Fruit fly (Drosophila melanogaster) whole organism, embryonic: ENCODE data around the gene CG8369.

Source experiments
- CG10147 ChIP-seq: fragments of 200-800 bp; sonication (Bioruptor generic); optimal IDR thresholded peaks from 2 replicates; lab custom pipeline; 2019; ENCODE audit warnings: missing biosample characterization, mild to moderate bottlenecking, missing genetic modification characterization, moderate library complexity
- CG10959 ChIP-seq: fragments of 200-800 bp; sonication (Bioruptor generic); IDR thresholded peaks from 2 replicates; pipeline ENCODE4 v1.3.6; 2022; ENCODE audit warnings: missing biosample characterization, missing genetic modification characterization
- CG11695 ChIP-seq: fragments of 200-800 bp; sonication (Bioruptor generic); IDR thresholded peaks from 3 replicates; pipeline ENCODE4 v1.3.6; 2022; ENCODE audit warnings: missing biosample characterization, missing genetic modification characterization
- CG14050 ChIP-seq: fragments of 200-800 bp; sonication (Bioruptor generic); IDR thresholded peaks from 3 replicates; pipeline ENCODE4 v1.3.6; 2022; ENCODE audit warnings: missing biosample characterization, missing genetic modification characterization
- CG15073 ChIP-seq: fragments of 200-800 bp; sonication (Bioruptor generic); optimal IDR thresholded peaks from 2 replicates; lab custom pipeline; 2016; ENCODE audit warnings: missing biosample characterization, missing genetic modification characterization
- CG17359 ChIP-seq: fragments of 200-800 bp; sonication (Bioruptor generic); optimal IDR thresholded peaks from 3 replicates; lab custom pipeline; 2018; ENCODE audit warnings: missing biosample characterization, mild to moderate bottlenecking, missing genetic modification characterization, moderate library complexity
- CG17568 ChIP-seq: fragments of 200-800 bp; sonication (Bioruptor generic); optimal IDR thresholded peaks from 2 replicates; lab custom pipeline; 2018; ENCODE audit warnings: missing biosample characterization, mild to moderate bottlenecking, missing genetic modification characterization, moderate library complexity
- CG17802 ChIP-seq: fragments of 200-800 bp; sonication (Bioruptor generic); optimal IDR thresholded peaks from 2 replicates; lab custom pipeline; 2018; ENCODE audit warnings: missing biosample characterization, mild to moderate bottlenecking, missing genetic modification characterization, moderate library complexity
- CG17829 ChIP-seq: fragments of 200-800 bp; optimal IDR thresholded peaks from 2 replicates; lab custom pipeline; 2019; ENCODE audit warnings: missing biosample characterization, mild to moderate bottlenecking, missing genetic modification characterization, moderate library complexity
- CG2712 ChIP-seq: fragments of 200-800 bp; optimal IDR thresholded peaks from 3 replicates; lab custom pipeline; 2019; ENCODE audit warnings: missing biosample characterization, mild to moderate bottlenecking, missing genetic modification characterization, moderate library complexity
- CG31224 ChIP-seq: fragments of 200-800 bp; sonication (Bioruptor generic); IDR thresholded peaks from 2 replicates; pipeline ENCODE4 v1.3.6; 2022; ENCODE audit warnings: missing biosample characterization, missing genetic modification characterization
- CG31441 ChIP-seq: fragments of 200-800 bp; sonication (Bioruptor generic); IDR thresholded peaks from 2 replicates; pipeline ENCODE4 v1.3.6; 2022; ENCODE audit warnings: missing biosample characterization, missing genetic modification characterization
- CG33557 ChIP-seq: fragments of 200-800 bp; sonication (Bioruptor generic); optimal IDR thresholded peaks from 2 replicates; lab custom pipeline; 2019; ENCODE audit warnings: missing biosample characterization, mild to moderate bottlenecking, missing genetic modification characterization, moderate library complexity
- CG4854 ChIP-seq: fragments of 200-800 bp; sonication (Bioruptor generic); optimal IDR thresholded peaks from 2 replicates; lab custom pipeline; 2016; ENCODE audit warnings: missing biosample characterization, missing genetic modification characterization, inconsistent platforms
- CG6254 ChIP-seq: fragments of 200-800 bp; sonication (Bioruptor generic); optimal IDR thresholded peaks from 3 replicates; lab custom pipeline; 2017; ENCODE audit warnings: mild to moderate bottlenecking, missing biosample characterization, missing genetic modification reagents, missing genetic modification characterization
- CG6683 ChIP-seq: fragments of 200-800 bp; sonication (Bioruptor generic); optimal IDR thresholded peaks from 2 replicates; lab custom pipeline; 2017; ENCODE audit warnings: missing biosample characterization, mild to moderate bottlenecking, missing genetic modification characterization, missing genetic modification reagents
- CG6854 ChIP-seq: fragments of 200-800 bp; sonication (Bioruptor generic); optimal IDR thresholded peaks from 3 replicates; lab custom pipeline; 2017; ENCODE audit warnings: missing biosample characterization, mild to moderate bottlenecking, missing genetic modification characterization
- CG8388 ChIP-seq: fragments of 200-800 bp; sonication (Bioruptor generic); optimal IDR thresholded peaks from 2 replicates; lab custom pipeline; 2019; ENCODE audit warnings: missing biosample characterization, mild to moderate bottlenecking, missing genetic modification characterization, moderate library complexity
- CG8765 ChIP-seq: fragments of 200-800 bp; sonication (Bioruptor generic); IDR thresholded peaks from 2 replicates; pipeline ENCODE4 v1.3.6; 2022; ENCODE audit warnings: missing biosample characterization, missing genetic modification characterization
- CG9932 ChIP-seq: fragments of 200-800 bp; sonication (Bioruptor generic); IDR thresholded peaks from 2 replicates; pipeline ENCODE4 v1.3.6; 2022; ENCODE audit warnings: missing biosample characterization, missing genetic modification characterization
- Dek ChIP-seq: fragments of 200-800 bp; sonication (Bioruptor generic); optimal IDR thresholded peaks from 3 replicates; lab custom pipeline; 2019; ENCODE audit warnings: missing biosample characterization, mild to moderate bottlenecking, missing genetic modification characterization, moderate library complexity
- Doc3 ChIP-seq: fragments of 200-800 bp; sonication (Bioruptor generic); IDR thresholded peaks from 3 replicates; pipeline ENCODE4 v1.3.6; 2022; ENCODE audit warnings: missing biosample characterization, missing genetic modification characterization; ENCODE audit not compliant: partially characterized antibody
- ERR ChIP-seq: fragments of 200-800 bp; sonication (Bioruptor generic); optimal IDR thresholded peaks from 2 replicates; lab custom pipeline; 2016; ENCODE audit warnings: missing biosample characterization, missing genetic modification characterization
- Elba2 ChIP-seq: fragments of 200-800 bp; sonication (Bioruptor generic); optimal IDR thresholded peaks from 3 replicates; lab custom pipeline; 2016; ENCODE audit warnings: missing biosample characterization, missing genetic modification characterization
- HHEX ChIP-seq: fragments of 200-800 bp; sonication (Bioruptor generic); optimal IDR thresholded peaks from 3 replicates; lab custom pipeline; 2017; ENCODE audit warnings: missing biosample characterization, mild to moderate bottlenecking, missing genetic modification characterization, missing genetic modification reagents
- HmgD ChIP-seq: fragments of 200-800 bp; sonication (Bioruptor generic); optimal IDR thresholded peaks from 3 replicates; lab custom pipeline; 2016; ENCODE audit warnings: missing biosample characterization, missing genetic modification characterization
- Lpt ChIP-seq: fragments of >200 bp; optimal IDR thresholded peaks from 2 replicates; lab custom pipeline; 2018; ENCODE audit warnings: missing biosample characterization, missing genetic modification characterization
- Myb ChIP-seq: fragments of 200-800 bp; sonication (Bioruptor generic); optimal IDR thresholded peaks from 2 replicates; lab custom pipeline; 2016; ENCODE audit warnings: missing biosample characterization, missing genetic modification characterization
- NC2α ChIP-seq: fragments of 200-800 bp; sonication (Bioruptor generic); optimal IDR thresholded peaks from 2 replicates; lab custom pipeline; 2016; ENCODE audit warnings: missing biosample characterization, missing genetic modification characterization
- NK7.1 ChIP-seq: fragments of 200-800 bp; sonication (Bioruptor generic); optimal IDR thresholded peaks from 3 replicates; lab custom pipeline; 2016; ENCODE audit warnings: missing biosample characterization, missing genetic modification characterization
- Nf-YC ChIP-seq: fragments of 200-800 bp; optimal IDR thresholded peaks from 3 replicates; lab custom pipeline; 2019; ENCODE audit warnings: missing biosample characterization, mild to moderate bottlenecking, missing genetic modification characterization, moderate library complexity
- PHDP ChIP-seq: fragments of 200-800 bp; sonication (Bioruptor generic); optimal IDR thresholded peaks from 3 replicates; lab custom pipeline; 2018; ENCODE audit warnings: missing biosample characterization, mild to moderate bottlenecking, missing genetic modification characterization, moderate library complexity
- Ptx1 ChIP-seq: fragments of 200-800 bp; sonication (Bioruptor generic); IDR thresholded peaks from 2 replicates; pipeline ENCODE4 v1.3.6; 2022; ENCODE audit warnings: missing biosample characterization, missing genetic modification characterization
- Rx ChIP-seq: fragments of 200-800 bp; sonication (Bioruptor generic); IDR thresholded peaks from 2 replicates; pipeline ENCODE4 v1.3.6; 2022; ENCODE audit warnings: missing biosample characterization, missing genetic modification characterization
- Six4 ChIP-seq: fragments of 200-800 bp; sonication (Bioruptor generic); optimal IDR thresholded peaks from 2 replicates; lab custom pipeline; 2016; ENCODE audit warnings: missing biosample characterization, missing genetic modification characterization
- Stat92E ChIP-seq, 3 experiments: fragments of >200 bp in 2 of 3; fragments of 200-800 bp in 1 of 3; sonication (Bioruptor generic) in 1 of 3; optimal IDR thresholded peaks; 2 replicates each; lab custom pipeline; 2017 to 2019; ENCODE audit warnings: missing biosample characterization in 3 of 3, missing genetic modification characterization in 3 of 3, mild to moderate bottlenecking in 1 of 3, moderate library complexity in 1 of 3
- TFAM ChIP-seq: fragments of 200-800 bp; sonication (Bioruptor generic); optimal IDR thresholded peaks from 2 replicates; lab custom pipeline; 2017; ENCODE audit warnings: missing biosample characterization, missing genetic modification characterization, inconsistent platforms
- Xbp1 ChIP-seq: fragments of 200-800 bp; sonication (Bioruptor generic); optimal IDR thresholded peaks from 3 replicates; lab custom pipeline; 2016; ENCODE audit warnings: missing biosample characterization, mild to moderate bottlenecking, missing genetic modification characterization
- cato ChIP-seq: fragments of 200-800 bp; sonication (Bioruptor generic); optimal IDR thresholded peaks from 2 replicates; lab custom pipeline; 2016; ENCODE audit warnings: missing biosample characterization, missing genetic modification characterization, borderline replicate concordance
- dan ChIP-seq: fragments of 200-800 bp; sonication (Bioruptor generic); IDR thresholded peaks from 2 replicates; pipeline ENCODE4 v1.3.6; 2022; ENCODE audit warnings: missing biosample characterization, missing genetic modification characterization
- emc ChIP-seq: fragments of 200-800 bp; sonication (Bioruptor generic); optimal IDR thresholded peaks from 2 replicates; lab custom pipeline; 2016; ENCODE audit warnings: missing biosample characterization, missing genetic modification characterization
- exex ChIP-seq: fragments of 200-800 bp; sonication (Bioruptor generic); optimal IDR thresholded peaks from 4 replicates; lab custom pipeline; 2018; ENCODE audit warnings: missing biosample characterization, mild to moderate bottlenecking, missing genetic modification characterization, moderate library complexity
- hkb ChIP-seq, 2 experiments: fragments of 200-800 bp in 1 of 2; fragments of >200 bp in 1 of 2; sonication (Bioruptor generic) in 1 of 2; IDR thresholded peaks in 1 of 2; optimal IDR thresholded peaks in 1 of 2; 2 replicates each; pipeline versions ENCODE4 v1.3.6 to Lab custom; 2017 to 2022; ENCODE audit warnings: missing biosample characterization in 1 of 2, missing genetic modification characterization in 1 of 2
- mld ChIP-seq: fragments of 200-800 bp; sonication (Bioruptor generic); IDR thresholded peaks from 3 replicates; pipeline ENCODE4 v1.3.6; 2022; ENCODE audit warnings: missing biosample characterization, missing genetic modification characterization; ENCODE audit not compliant: partially characterized antibody
- nau ChIP-seq: fragments of 200-800 bp; sonication (Bioruptor generic); optimal IDR thresholded peaks from 3 replicates; lab custom pipeline; 2017; ENCODE audit warnings: missing biosample characterization, mild to moderate bottlenecking, missing genetic modification characterization, missing genetic modification reagents
- nerfin-2 ChIP-seq: fragments of 200-800 bp; sonication (Bioruptor generic); IDR thresholded peaks from 2 replicates; pipeline ENCODE4 v1.3.6; 2022; ENCODE audit warnings: missing biosample characterization, missing genetic modification characterization; ENCODE audit not compliant: partially characterized antibody
- otp ChIP-seq: fragments of 200-800 bp; sonication (Bioruptor generic); IDR thresholded peaks from 3 replicates; pipeline ENCODE4, ENCODE4 v1.3.6; 2022; ENCODE audit warnings: missing biosample characterization, missing genetic modification characterization
- twi ChIP-seq: fragments of 200-800 bp; optimal IDR thresholded peaks from 2 replicates; lab custom pipeline; 2019; ENCODE audit warnings: missing biosample characterization, mild to moderate bottlenecking, missing genetic modification characterization, moderate library complexity
- yki ChIP-seq: fragments of >200 bp; optimal IDR thresholded peaks from 3 replicates; lab custom pipeline; 2018

Gene CG8369

DNA sequence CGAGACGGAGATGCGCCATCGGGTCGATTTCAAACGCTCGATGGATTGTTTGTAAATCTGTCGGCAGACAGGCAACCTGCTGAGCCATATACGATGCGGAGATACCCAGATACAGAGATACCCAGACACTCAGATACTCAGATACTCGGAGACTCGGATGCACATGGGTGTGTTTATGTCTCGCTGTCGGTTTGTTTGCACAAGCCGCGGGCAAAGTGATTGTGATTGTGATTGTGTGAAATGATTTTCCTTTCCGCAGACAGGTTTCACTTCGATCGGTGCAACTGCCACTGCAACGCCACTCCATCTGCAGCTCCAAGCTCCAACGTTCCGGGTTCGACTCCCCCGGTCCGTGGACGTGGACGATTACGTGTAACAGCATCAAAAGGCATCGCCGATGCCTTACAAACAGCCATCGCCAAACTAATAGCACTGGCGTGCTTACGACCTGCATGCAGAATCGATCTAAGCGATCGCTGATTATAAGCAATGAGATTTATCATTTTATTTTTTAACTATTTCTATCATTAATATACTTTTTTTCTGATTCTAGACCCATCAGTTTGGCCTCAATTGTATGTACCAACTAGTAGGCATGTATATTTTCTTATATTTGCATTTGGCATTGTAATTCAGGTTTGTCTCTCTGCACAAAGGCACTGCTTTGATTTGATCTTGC is 32.9 kb upstream of the CG8369 start (continued):
- TF ChIP-seq Rx (GFP tag; lab: Robert Waterston, UW) (peak; percentile 77), TFAM (no peak), nau (GFP tag; lab: Kevin White, UChicago) (no peak), Dek (tag; lab: Kevin White, UChicago) (peak; percentile 21), Doc3 (GFP tag; lab: Robert Waterston, UW) (no peak), Elba2 (no peak), CG17802 (tag; lab: Kevin White, UChicago) (peak; percentile 16), exex (no peak), ERR (GFP tag; lab: Kevin White, UChicago) (no peak), CG10147 (GFP tag; lab: Kevin White, UChicago) (peak; percentile 21), NK7.1 (GFP tag; lab: Kevin White, UChicago) (no peak), HmgD (no peak), HHEX (GFP tag; lab: Kevin White, UChicago) (peak; percentile 1), CG14050 (GFP tag; lab: Robert Waterston, UW) (peak; percentile 65), CG31224 (GFP tag; lab: Robert Waterston, UW) (0 out of 2 replicates have a peak, but pooled peaks have one; percentile 21), Nf-YC (tag; lab: Kevin White, UChicago) (no peak), yki (no peak), Xbp1 (GFP tag; lab: Kevin White, UChicago) (peak; percentile 61), CG15073 (no peak), Myb (no peak), mld (GFP tag; lab: Robert Waterston, UW) (no peak), twi (tag; lab: Kevin White, UChicago) (no peak), CG17568 (no peak), cato (GFP tag; lab: Kevin White, UChicago) (no peak), CG4854 (GFP tag; lab: Kevin White, UChicago) (no peak), PHDP (tag; lab: Kevin White, UChicago) (no peak), otp (GFP tag; lab: Robert Waterston, UW) (peak; percentile 28; the same call in 1 of the 3 replicates), CG6254 (peak; percentile 58), CG8388 (GFP tag; lab: Kevin White, UChicago) (peak; percentile 37), Ptx1 (GFP tag; lab: Robert Waterston, UW) (peak; percentile 85), emc (GFP tag; lab: Kevin White, UChicago) (no peak), dan (GFP tag; lab: Robert Waterston, UW) (no peak), nerfin-2 (GFP tag; lab: Robert Waterston, UW) (no peak), CG9932 (GFP tag; lab: Robert Waterston, UW) (no peak), CG17359 (tag; lab: Kevin White, UChicago) (peak; percentile 70), Lpt (GFP tag; lab: Kevin White, UChicago) (no peak), CG6854 (GFP tag; lab: Kevin White, UChicago) (no peak), hkb (optimal IDR thresholded peaks at IDR 0.05; lab: Kevin White, UChicago) (no peak), hkb (GFP tag; IDR thresholded peaks at IDR 0.05; lab: Robert Waterston, UW) (peak; percentile 79), CG31441 (GFP tag; lab: Robert Waterston, UW) (peak; percentile 81), CG8765 (GFP tag; lab: Robert Waterston, UW) (no peak), CG33557 (GFP tag; lab: Kevin White, UChicago) (no peak), CG10959 (GFP tag; lab: Robert Waterston, UW) (peak; percentile 22; the same call in 1 of the 2 replicates), CG6683 (no peak), CG11695 (GFP tag; lab: Robert Waterston, UW) (peak; percentile 52; the same call in 1 of the 3 replicates), Stat92E (GFP tag; optimal IDR thresholded peaks at IDR 0.05; lab: Kevin White, UChicago) (no peak), Six4 (peak; percentile 31), CG2712 (tag; lab: Kevin White, UChicago) (peak; percentile 76), NC2α (GFP tag; lab: Kevin White, UChicago) (no peak), CG17829 (tag; lab: Kevin White, UChicago) (peak; percentile 62)
